Worm (Caenorhabditis elegans) whole organism, mixed stage, embryonic: ENCODE data around the gene F15H10.12.

Experiments
- lin-13 ChIP-seq: fragments of 150-350 bp; optimal IDR thresholded peaks from 2 replicates; lab custom pipeline; 2014; ENCODE audit warnings: missing biosample characterization, missing genetic modification characterization
- nhr-28 ChIP-seq: fragments of 150-350 bp; optimal IDR thresholded peaks from 2 replicates; lab custom pipeline; 2014; ENCODE audit warnings: missing biosample characterization, missing genetic modification characterization

ce11 chrV:10453466-10453865, 43.6 kb upstream of the F15H10.12 start, which contains the start of gene Y32F6A.5:
- TF ChIP-seq lin-13 (tag; lab: Kevin White, UChicago) (no peak), nhr-28 (tag; lab: Kevin White, UChicago) (no peak)
